Fruit fly (Drosophila melanogaster): Measurements from ENCODE around the gene CG13875.

The CG13875 gene

DNA sequence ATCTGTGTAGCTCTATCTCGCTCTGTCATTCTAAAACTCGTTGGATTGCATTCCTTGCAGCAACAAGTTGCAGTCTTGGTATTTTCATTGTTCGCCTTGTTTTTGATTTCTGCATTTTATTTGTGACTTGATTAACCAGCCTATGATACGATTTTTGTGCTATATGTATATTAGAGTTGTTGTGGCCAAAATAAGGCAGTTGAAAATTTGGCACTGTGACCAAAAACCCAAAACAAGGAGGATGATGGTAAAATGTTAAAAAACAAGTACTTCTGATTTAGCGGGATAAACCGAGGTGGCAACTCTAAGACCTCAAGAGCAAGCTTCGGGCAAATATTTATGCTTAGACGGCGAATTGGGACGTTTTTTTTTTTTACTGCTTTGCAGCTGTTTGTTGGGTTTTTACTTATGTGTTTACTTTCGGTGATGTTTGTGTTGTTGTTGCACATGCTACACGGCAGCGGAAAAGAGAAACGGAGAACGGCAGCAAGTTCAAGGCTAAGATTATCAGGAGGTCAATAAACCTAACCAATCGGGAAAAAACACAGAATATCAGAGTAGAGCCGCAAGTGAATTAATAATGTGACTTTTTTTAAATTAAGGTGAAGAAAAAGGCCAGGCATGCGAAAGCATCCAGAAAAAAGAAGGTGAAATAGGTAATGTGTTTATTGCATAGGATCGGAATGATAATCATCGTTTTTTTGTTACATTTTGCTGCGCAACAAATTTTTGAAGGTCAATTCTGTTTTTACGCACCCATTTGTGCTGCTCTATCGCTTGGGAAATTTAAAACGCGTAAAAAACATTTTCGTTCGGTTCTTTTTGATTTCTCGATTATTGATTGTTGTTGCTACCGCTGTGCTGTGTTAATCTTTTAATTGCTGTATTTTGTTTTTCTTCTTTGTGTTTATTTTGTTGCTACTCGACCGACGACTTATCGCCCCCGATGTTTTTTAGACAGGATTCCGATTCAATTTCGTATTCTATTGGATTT, 39.9 kb upstream of the CG13875 start:
- TF ChIP-seq Ada2b (GFP tag; IDR thresholded peaks at IDR 0.05) (no peak), Dad (GFP tag; optimal IDR thresholded peaks at IDR 0.05) (no peak), gro (GFP tag; optimal IDR thresholded peaks at IDR 0.05) (no peak), z (GFP tag; IDR thresholded peaks at IDR 0.05) (no peak), CG6683 (GFP tag; optimal IDR thresholded peaks at IDR 0.05) (no peak), chinmo (GFP tag; IDR thresholded peaks at IDR 0.05; ENCODE audit: partially characterized antibody) (0 out of 4 replicates have a peak, but pooled peaks have one; percentile 14), CG4360 (GFP tag; IDR thresholded peaks at IDR 0.05) (peak; percentile 68; the same call in 1 of the 2 replicates), Myb (GFP tag; optimal IDR thresholded peaks at IDR 0.05) (no peak), Hr78 (GFP tag; optimal IDR thresholded peaks at IDR 0.05) (no peak), fru (optimal IDR thresholded peaks at IDR 0.05) (no peak), stc (GFP tag; IDR thresholded peaks at IDR 0.05) (no peak), Kr (GFP tag; optimal IDR thresholded peaks at IDR 0.05) (no peak), sens (GFP tag) (peak; percentile 71), exex (tag; optimal IDR thresholded peaks at IDR 0.05) (peak; percentile 78), Awh (GFP tag; IDR thresholded peaks at IDR 0.05) (0 out of 2 replicates have a peak, but pooled peaks have one; percentile 40), gem (tag; optimal IDR thresholded peaks at IDR 0.05) (peak; percentile 23), CG17385 (GFP tag; optimal IDR thresholded peaks at IDR 0.05) (no peak), NC2β (GFP tag; optimal IDR thresholded peaks at IDR 0.05) (peak; percentile 2), seq (GFP tag; IDR thresholded peaks at IDR 0.05) (no peak), mirr (GFP tag; optimal IDR thresholded peaks at IDR 0.05) (no peak), CG12299 (tag; optimal IDR thresholded peaks at IDR 0.05) (no peak), CG13287 (GFP tag; IDR thresholded peaks at IDR 0.05; ENCODE audit: partially characterized antibody) (no peak), Poxn (GFP tag; IDR thresholded peaks at IDR 0.05) (no peak), Jarid2 (GFP tag; optimal IDR thresholded peaks at IDR 0.05) (no peak), CG3995 (GFP tag; optimal IDR thresholded peaks at IDR 0.05) (peak; percentile 9), CG8388 (GFP tag; optimal IDR thresholded peaks at IDR 0.05) (no peak), Blimp-1 (GFP tag; optimal IDR thresholded peaks at IDR 0.05) (peak; percentile 49), CG34376 (GFP tag; optimal IDR thresholded peaks at IDR 0.05) (peak; percentile 78), CG15269 (tag; optimal IDR thresholded peaks at IDR 0.05) (peak; percentile 13), Asciz (GFP tag; optimal IDR thresholded peaks at IDR 0.05) (no peak), CG7839 (tag; optimal IDR thresholded peaks at IDR 0.05) (no peak), HLH3B (GFP tag; IDR thresholded peaks at IDR 0.05) (no peak), eve (GFP tag; optimal IDR thresholded peaks at IDR 0.05) (peak in 1 of 2 experiments; percentile 36), bigmax (GFP tag; optimal IDR thresholded peaks at IDR 0.05) (no peak), sd (tag; optimal IDR thresholded peaks at IDR 0.05) (peak; percentile 42), CkIIα-i1 (GFP tag; IDR thresholded peaks at IDR 0.05) (no peak), Trl (optimal IDR thresholded peaks at IDR 0.05) (no peak), Trl (GFP tag; optimal IDR thresholded peaks at IDR 0.05) (peak; percentile 16), sqz (GFP tag; optimal IDR thresholded peaks at IDR 0.05) (peak; percentile 27), fd102C (GFP tag; optimal IDR thresholded peaks at IDR 0.05) (no peak), ftz-f1 (GFP tag; optimal IDR thresholded peaks at IDR 0.05) (peak; percentile 71), CG30020 (tag; optimal IDR thresholded peaks at IDR 0.05) (no peak), da (GFP tag; optimal IDR thresholded peaks at IDR 0.05) (no peak), ci (GFP tag; IDR thresholded peaks at IDR 0.05) (0 out of 3 replicates have a peak, but pooled peaks have one; percentile 31), Dip3 (GFP tag; optimal IDR thresholded peaks at IDR 0.05) (no peak), CG8765 (GFP tag; IDR thresholded peaks at IDR 0.05) (no peak), ems (GFP tag; optimal IDR thresholded peaks at IDR 0.05) (no peak), CG18599 (GFP tag; optimal IDR thresholded peaks at IDR 0.05) (no peak), CG2120 (GFP tag; optimal IDR thresholded peaks at IDR 0.05) (no peak)

Data from whole organism, embryonic.